Worm (Caenorhabditis elegans): ENCODE data around the gene ace-3.

The ace-3 gene

ce11 chrII:14230938-14231337, 25.5 kb downstream of the ace-3 start:
- no peak for TF ChIP-seq M03D4.4 (tag; optimal IDR thresholded peaks at IDR 0.05)
- no peak for TF ChIP-seq mls-2 (tag; optimal IDR thresholded peaks at IDR 0.05)
- no peak for TF ChIP-seq snpc-4 (tag; optimal IDR thresholded peaks at IDR 0.05)
- no peak for TF ChIP-seq mab-5 (tag; optimal IDR thresholded peaks at IDR 0.05)
- no peak for TF ChIP-seq ceh-83 (GFP tag; optimal IDR thresholded peaks at IDR 0.05)
- TF ChIP-seq pha-4 (tag; optimal IDR thresholded peaks at IDR 0.05): no peak
- TF ChIP-seq ham-2 (GFP tag; optimal IDR thresholded peaks at IDR 0.05): no peak
- TF ChIP-seq elt-3 (tag; optimal IDR thresholded peaks at IDR 0.05): no peak
- TF ChIP-seq unc-62 (GFP tag; optimal IDR thresholded peaks at IDR 0.05): no peak
- no peak for TF ChIP-seq cnd-1 (tag; optimal IDR thresholded peaks at IDR 0.05)
- TF ChIP-seq sptf-1 (tag; optimal IDR thresholded peaks at IDR 0.05): no peak
- TF ChIP-seq nhr-12 (tag; optimal IDR thresholded peaks at IDR 0.05): no peak
- TF ChIP-seq lsy-2 (tag; optimal IDR thresholded peaks at IDR 0.05): no peak
- no peak for TF ChIP-seq zip-8 (tag; optimal IDR thresholded peaks at IDR 0.05)

- no peak for TF ChIP-seq nhr-237 (tag; optimal IDR thresholded peaks at IDR 0.05)
- TF ChIP-seq snpc-4 (tag; optimal IDR thresholded peaks at IDR 0.05): no peak
- TF ChIP-seq cnd-1 (tag; optimal IDR thresholded peaks at IDR 0.05): no peak
- no peak for TF ChIP-seq unc-62 (GFP tag; optimal IDR thresholded peaks at IDR 0.05)
- TF ChIP-seq ceh-83 (GFP tag; optimal IDR thresholded peaks at IDR 0.05): no peak
- TF ChIP-seq nhr-28 (tag; optimal IDR thresholded peaks at IDR 0.05): no peak
- no peak for TF ChIP-seq drap-1 (GFP tag; optimal IDR thresholded peaks at IDR 0.05)
- TF ChIP-seq ceh-43 (GFP tag; optimal IDR thresholded peaks at IDR 0.05): no peak
- no peak for TF ChIP-seq lsy-2 (tag; optimal IDR thresholded peaks at IDR 0.05)
- no peak for TF ChIP-seq zip-8 (tag; optimal IDR thresholded peaks at IDR 0.05)
- TF ChIP-seq lin-32 (GFP tag; optimal IDR thresholded peaks at IDR 0.05): no peak
- no peak for TF ChIP-seq elt-1 (tag; optimal IDR thresholded peaks at IDR 0.05; ENCODE audit: borderline replicate concordance, insufficient read depth)
- TF ChIP-seq nhr-76 (tag; optimal IDR thresholded peaks at IDR 0.05): no peak
- no peak for TF ChIP-seq mab-5 (tag; optimal IDR thresholded peaks at IDR 0.05)
- TF ChIP-seq sem-2 (GFP tag; optimal IDR thresholded peaks at IDR 0.05): no peak
- no peak for TF ChIP-seq M03D4.4 (tag; optimal IDR thresholded peaks at IDR 0.05)
- TF ChIP-seq pha-4 (tag; optimal IDR thresholded peaks at IDR 0.05): no peak
Observed at ce11 chrII:14233879-14234278, 28.4 kb downstream of the ace-3 start, which contains the start of gene men-1. TSS of gene men-1 (minus strand) at chrII:14234120.

- TF ChIP-seq lin-32 (GFP tag; optimal IDR thresholded peaks at IDR 0.05) (no peak), mep-1 (tag; optimal IDR thresholded peaks at IDR 0.05) (peak; percentile 17), bed-3 (GFP tag; optimal IDR thresholded peaks at IDR 0.05) (no peak), ceh-83 (GFP tag; optimal IDR thresholded peaks at IDR 0.05) (no peak), ztf-11 (tag; optimal IDR thresholded peaks at IDR 0.05) (no peak), unc-120 (tag; optimal IDR thresholded peaks at IDR 0.05; ENCODE audit: poor library complexity, severe bottlenecking) (no peak), flh-1 (GFP tag; optimal IDR thresholded peaks at IDR 0.05) (no peak)
Observed at ce11 chrII:14234375-14235102, 29.1 kb downstream of the ace-3 start.

DNA sequence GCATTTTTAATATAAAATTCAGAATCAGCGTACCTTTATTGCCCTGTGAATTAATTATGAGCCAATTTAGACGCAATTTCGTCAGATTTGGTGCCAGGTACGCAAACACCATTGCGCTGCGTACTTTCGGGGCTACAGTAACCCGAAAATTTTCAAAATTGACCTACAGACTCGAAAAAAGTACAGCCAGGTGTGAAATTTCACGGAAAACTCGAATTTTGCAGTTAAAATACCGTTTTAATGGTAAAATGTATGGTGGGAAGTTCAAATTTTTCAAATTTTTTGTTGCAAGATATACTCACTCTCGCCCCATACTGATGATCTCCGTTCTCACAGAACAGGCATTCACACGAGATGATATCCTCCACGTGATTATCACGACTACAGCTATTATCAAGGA, 31.1 kb downstream of the ace-3 start:
- TF ChIP-seq bed-3 (GFP tag; optimal IDR thresholded peaks at IDR 0.05): no peak
- no peak for TF ChIP-seq ceh-43 (GFP tag; optimal IDR thresholded peaks at IDR 0.05)
- TF ChIP-seq drap-1 (GFP tag; optimal IDR thresholded peaks at IDR 0.05): no peak
- no peak for TF ChIP-seq nhr-2 (tag; optimal IDR thresholded peaks at IDR 0.05)
- TF ChIP-seq unc-39 (tag; optimal IDR thresholded peaks at IDR 0.05): no peak
- TF ChIP-seq tbx-8 (GFP tag; optimal IDR thresholded peaks at IDR 0.05): no peak
- no peak for TF ChIP-seq zip-8 (tag; optimal IDR thresholded peaks at IDR 0.05)
- no peak for TF ChIP-seq lsy-2 (tag; optimal IDR thresholded peaks at IDR 0.05)
- TF ChIP-seq mab-5 (tag; optimal IDR thresholded peaks at IDR 0.05): no peak

- TF ChIP-seq ham-2 (GFP tag; optimal IDR thresholded peaks at IDR 0.05) (peak; percentile 13), bed-3 (GFP tag; optimal IDR thresholded peaks at IDR 0.05) (no peak)
Observed at ce11 chrII:14237245-14237806, 31.9 kb downstream of the ace-3 start.

All from whole organism, mixed stage, embryonic.